Fruit fly (Drosophila melanogaster) whole organism, embryonic: ENCODE results near the gene Sgt1.
A peak's percentile ranks its signal among the peaks of the same experiment; 100 is the strongest.

Experiments used
- CG10274 ChIP-seq: fragments of 200-800 bp; sonication (Bioruptor generic); optimal IDR thresholded peaks from 3 replicates; lab custom pipeline; 2017; ENCODE audit warnings: missing biosample characterization, mild to moderate bottlenecking, missing genetic modification characterization
- CG15696 ChIP-seq: fragments of 200-800 bp; sonication (Bioruptor generic); optimal IDR thresholded peaks from 2 replicates; lab custom pipeline; 2019; ENCODE audit warnings: missing biosample characterization, mild to moderate bottlenecking, missing genetic modification characterization, moderate library complexity
- CG2120 ChIP-seq: fragments of 200-800 bp; sonication (Bioruptor generic); optimal IDR thresholded peaks from 3 replicates; lab custom pipeline; 2016; ENCODE audit warnings: missing biosample characterization, missing genetic modification characterization
- CG30020 ChIP-seq: fragments of 200-800 bp; optimal IDR thresholded peaks from 2 replicates; lab custom pipeline; 2019; ENCODE audit warnings: missing biosample characterization, mild to moderate bottlenecking, missing genetic modification characterization, moderate library complexity
- CG34422 ChIP-seq: fragments of 200-800 bp; sonication (Bioruptor generic); IDR thresholded peaks from 3 replicates; pipeline ENCODE4 v1.3.6; 2022; ENCODE audit warnings: missing biosample characterization, missing genetic modification characterization
- CG6689 ChIP-seq: fragments of 200-800 bp; sonication (Bioruptor generic); IDR thresholded peaks from 2 replicates; pipeline ENCODE4 v1.3.6; 2022; ENCODE audit warnings: missing biosample characterization, missing genetic modification characterization
- CG9727 ChIP-seq: fragments of 200-800 bp; sonication (Bioruptor generic); optimal IDR thresholded peaks from 3 replicates; lab custom pipeline; 2017; ENCODE audit warnings: missing biosample characterization, mild to moderate bottlenecking, missing genetic modification characterization
- CG9817 ChIP-seq: fragments of 200-800 bp; sonication (Bioruptor generic); optimal IDR thresholded peaks from 2 replicates; lab custom pipeline; 2018; ENCODE audit warnings: missing biosample characterization, mild to moderate bottlenecking, missing genetic modification characterization, moderate library complexity
- CG9876 ChIP-seq: fragments of 200-800 bp; sonication (Bioruptor generic); optimal IDR thresholded peaks from 2 replicates; lab custom pipeline; 2016; ENCODE audit warnings: missing biosample characterization, missing genetic modification characterization
- E2f1 ChIP-seq: fragments of 200-800 bp; sonication (Bioruptor generic); IDR thresholded peaks from 2 replicates; pipeline ENCODE4 v1.3.6; 2022; ENCODE audit warnings: missing biosample characterization, missing genetic modification characterization
- Ets65A ChIP-seq: fragments of 200-800 bp; sonication (Bioruptor generic); peaks from one replicate; lab custom pipeline; 2016; ENCODE audit warnings: missing biosample characterization, missing genetic modification characterization
- Hr51 ChIP-seq, 2 experiments: fragments of 200-800 bp; sonication (Bioruptor generic); optimal IDR thresholded peaks; 2 replicates in 1 of 2; 3 replicates in 1 of 2; lab custom pipeline; 2016 to 2018; ENCODE audit warnings: missing biosample characterization in 2 of 2, missing genetic modification characterization in 2 of 2, mild to moderate bottlenecking in 1 of 2, moderate library complexity in 1 of 2
- Hr78 ChIP-seq, 2 experiments: fragments of 200-800 bp in 1 of 2; fragments of >200 bp in 1 of 2; sonication (Bioruptor generic) in 1 of 2; optimal IDR thresholded peaks; 2 replicates each; lab custom pipeline; 2017 to 2019; ENCODE audit warnings: missing biosample characterization in 2 of 2, missing genetic modification characterization in 2 of 2, mild to moderate bottlenecking in 1 of 2, moderate library complexity in 1 of 2
- Mad ChIP-seq: fragments of 200-800 bp; sonication (Bioruptor generic); optimal IDR thresholded peaks from 2 replicates; lab custom pipeline; 2016; ENCODE audit warnings: missing biosample characterization, missing genetic modification characterization
- NK7.1 ChIP-seq: fragments of 200-800 bp; sonication (Bioruptor generic); optimal IDR thresholded peaks from 3 replicates; lab custom pipeline; 2016; ENCODE audit warnings: missing biosample characterization, missing genetic modification characterization
- ac ChIP-seq: fragments of 200-800 bp; sonication (Bioruptor generic); optimal IDR thresholded peaks from 3 replicates; lab custom pipeline; 2017; ENCODE audit warnings: missing biosample characterization, mild to moderate bottlenecking, missing genetic modification characterization
- chinmo ChIP-seq: fragments of 200-800 bp; sonication (Bioruptor generic); IDR thresholded peaks from 4 replicates; pipeline ENCODE4 v1.3.6; 2022; ENCODE audit warnings: missing biosample characterization, missing genetic modification characterization; ENCODE audit not compliant: partially characterized antibody
- crc ChIP-seq: fragments of 200-800 bp; sonication (Bioruptor generic); optimal IDR thresholded peaks from 2 replicates; lab custom pipeline; 2016; ENCODE audit warnings: missing biosample characterization, missing genetic modification characterization
- dati ChIP-seq: fragments of 200-800 bp; sonication (Bioruptor generic); IDR thresholded peaks from 2 replicates; pipeline ENCODE4 v1.3.6; 2022; ENCODE audit warnings: missing biosample characterization, missing genetic modification characterization
- fd102C ChIP-seq: fragments of 200-800 bp; sonication (Bioruptor generic); optimal IDR thresholded peaks from 2 replicates; lab custom pipeline; 2018; ENCODE audit warnings: missing biosample characterization, mild to moderate bottlenecking, missing genetic modification characterization, moderate library complexity
- insv ChIP-seq, 2 experiments: fragments of 200-800 bp; sonication (Bioruptor generic); optimal IDR thresholded peaks; 3 replicates each; lab custom pipeline; 2016 to 2018; ENCODE audit warnings: missing biosample characterization in 2 of 2, missing genetic modification characterization in 2 of 2
- kay ChIP-seq: fragments of 200-800 bp; sonication (Bioruptor generic); optimal IDR thresholded peaks from 2 replicates; lab custom pipeline; 2016; ENCODE audit warnings: missing biosample characterization, missing genetic modification characterization
- kni ChIP-seq: fragments of 200-800 bp; sonication (Bioruptor generic); optimal IDR thresholded peaks from 3 replicates; lab custom pipeline; 2017; ENCODE audit warnings: mild to moderate bottlenecking, missing biosample characterization, missing genetic modification reagents, missing genetic modification characterization
- lola ChIP-seq, 3 experiments: fragments of >200 bp in 2 of 3; fragments of 200-800 bp in 1 of 3; sonication (Bioruptor generic) in 1 of 3; optimal IDR thresholded peaks; 2 replicates each; lab custom pipeline; 2017 to 2019; ENCODE audit warnings: missing biosample characterization in 3 of 3, missing genetic modification characterization in 3 of 3, mild to moderate bottlenecking in 1 of 3, moderate library complexity in 1 of 3
- mirr ChIP-seq: fragments of 200-800 bp; sonication (Bioruptor generic); optimal IDR thresholded peaks from 3 replicates; lab custom pipeline; 2018; ENCODE audit warnings: missing biosample characterization, mild to moderate bottlenecking, missing genetic modification characterization
- ranshi ChIP-seq: fragments of 200-800 bp; sonication (Bioruptor generic); IDR thresholded peaks from 2 replicates; pipeline ENCODE4 v1.3.6; 2022; ENCODE audit warnings: missing biosample characterization, missing genetic modification characterization
- sens ChIP-seq: fragments of 200-800 bp; sonication (Bioruptor generic); peaks from one replicate; lab custom pipeline; 2016; ENCODE audit warnings: missing biosample characterization, missing genetic modification characterization
- seq ChIP-seq: fragments of 200-800 bp; sonication (Bioruptor generic); IDR thresholded peaks from 2 replicates; pipeline ENCODE4 v1.3.6; 2022; ENCODE audit warnings: missing biosample characterization, missing genetic modification characterization
- shn ChIP-seq: fragments of 200-800 bp; sonication (Bioruptor generic); optimal IDR thresholded peaks from 3 replicates; lab custom pipeline; 2016; ENCODE audit warnings: missing biosample characterization, missing genetic modification characterization
- tio ChIP-seq: fragments of 200-800 bp; sonication (Bioruptor generic); optimal IDR thresholded peaks from 2 replicates; lab custom pipeline; 2017; ENCODE audit warnings: missing biosample characterization, missing genetic modification characterization, inconsistent platforms
- tll ChIP-seq, 2 experiments: fragments of 200-800 bp in 1 of 2; fragments of >200 bp in 1 of 2; sonication (Bioruptor generic) in 1 of 2; optimal IDR thresholded peaks; 2 replicates each; lab custom pipeline; 2017 to 2019; ENCODE audit warnings: missing biosample characterization in 2 of 2, missing genetic modification characterization in 2 of 2, mild to moderate bottlenecking in 1 of 2, moderate library complexity in 1 of 2
- ttk ChIP-seq: fragments of 200-800 bp; sonication (Bioruptor generic); IDR thresholded peaks from 2 replicates; pipeline ENCODE4 v2.1.2; 2022; ENCODE audit warnings: missing biosample characterization, missing genetic modification characterization
- zen ChIP-seq: fragments of 200-800 bp; sonication (Bioruptor generic); optimal IDR thresholded peaks from 3 replicates; lab custom pipeline; 2018; ENCODE audit warnings: missing biosample characterization, mild to moderate bottlenecking, missing genetic modification characterization, moderate library complexity

Gene Sgt1

dm6 chr3R:8329628-8330027, 24.6 kb upstream of the Sgt1 start:
- TF ChIP-seq Mad (GFP tag; lab: Kevin White, UChicago) (no peak), CG10274 (GFP tag; lab: Kevin White, UChicago) (no peak), chinmo (GFP tag; lab: Robert Waterston, UW) (no peak)

DNA sequence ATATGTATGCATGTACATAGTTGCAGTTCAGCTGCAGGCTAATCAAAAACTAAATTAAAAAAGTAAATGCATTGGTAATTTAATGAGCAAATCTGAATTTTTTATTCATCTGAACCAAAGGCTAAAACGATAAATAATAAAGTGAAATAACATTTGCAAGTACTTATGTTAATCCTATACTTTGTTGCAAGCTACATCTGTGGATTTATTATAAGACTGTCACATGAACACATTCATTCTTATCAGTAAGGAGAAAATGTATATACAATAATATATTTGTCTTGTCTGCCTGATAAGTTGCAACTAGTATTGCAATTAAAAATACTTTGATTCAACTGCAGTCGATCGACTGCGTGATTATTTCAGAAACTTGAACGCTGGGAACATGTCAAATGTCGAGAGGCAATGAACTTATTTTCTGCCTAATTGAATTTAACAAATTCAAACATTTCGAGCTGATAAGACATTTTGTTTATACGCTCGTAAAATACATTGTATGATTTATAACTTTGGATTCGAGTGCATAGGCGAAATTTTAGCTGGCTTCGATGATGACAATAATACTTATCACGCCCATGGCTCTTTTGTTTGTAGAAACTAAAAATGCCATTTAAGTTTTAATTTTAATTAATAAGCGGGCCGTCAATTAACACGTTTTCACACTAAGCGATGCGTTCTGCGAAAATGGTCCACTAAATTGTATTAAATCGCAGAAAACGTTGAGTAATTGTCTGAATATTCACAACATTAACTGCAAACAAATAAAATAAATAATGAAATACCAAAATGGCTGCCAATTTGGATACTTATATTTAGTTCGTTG, 23.1 kb upstream of the Sgt1 start:
- TF ChIP-seq E2f1 (GFP tag; lab: Robert Waterston, UW) (no peak), Ets65A (GFP tag; lab: Kevin White, UChicago) (peak; percentile 80), sens (GFP tag; lab: Kevin White, UChicago) (peak; percentile 19)

DNA sequence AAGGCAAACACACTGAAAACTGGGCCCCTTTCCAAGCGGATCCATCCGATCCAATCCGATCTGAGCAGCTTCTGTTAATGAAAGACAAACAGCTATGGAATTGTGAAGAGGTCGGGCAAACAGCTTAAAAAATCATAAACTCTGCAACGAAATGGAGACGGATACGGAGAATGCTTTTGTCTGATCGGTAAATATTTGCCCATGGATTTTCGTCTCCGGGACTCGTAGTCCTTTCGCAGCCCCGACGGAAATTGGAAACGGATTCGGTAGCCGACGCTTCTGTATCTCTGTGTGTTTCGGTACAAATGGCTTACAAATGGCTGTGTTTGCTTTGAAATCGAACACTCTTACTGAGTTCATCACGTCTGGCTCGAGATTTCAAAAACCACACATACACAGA, 21.8 kb upstream of the Sgt1 start:
- TF ChIP-seq CG2120 (GFP tag; lab: Kevin White, UChicago) = no peak
- peak; percentile 6 for TF ChIP-seq zen (tag; lab: Kevin White, UChicago)
- TF ChIP-seq tll (GFP tag; optimal IDR thresholded peaks at IDR 0.05; lab: Kevin White, UChicago) = peak in 1 of 2 experiments; percentile 85
- TF ChIP-seq ac (GFP tag; lab: Kevin White, UChicago) = peak; percentile 36
- TF ChIP-seq kni (GFP tag; lab: Kevin White, UChicago) = peak; percentile 23
- TF ChIP-seq fd102C (GFP tag; lab: Kevin White, UChicago) = peak; percentile 57
- TF ChIP-seq CG9727 (GFP tag; lab: Kevin White, UChicago) = peak; percentile 20
- peak; percentile 39 for TF ChIP-seq CG15696 (tag; lab: Kevin White, UChicago)
- TF ChIP-seq insv (GFP tag; optimal IDR thresholded peaks at IDR 0.05; lab: Kevin White, UChicago) = no peak
- no peak for TF ChIP-seq kay

dm6 chr3R:8324016-8324415, 18.9 kb upstream of the Sgt1 start, which contains the start of gene CG7443:
Gene CG7443, plus strand, starts transcription at chr3R:8324316.
- no peak for TF ChIP-seq CG34422 (GFP tag; lab: Robert Waterston, UW)
- no peak for TF ChIP-seq crc (GFP tag; lab: Kevin White, UChicago)
- TF ChIP-seq shn (GFP tag; lab: Kevin White, UChicago) = no peak
- no peak for TF ChIP-seq Hr78 (GFP tag; optimal IDR thresholded peaks at IDR 0.05; lab: Kevin White, UChicago)
- TF ChIP-seq CG6689 (GFP tag; lab: Robert Waterston, UW) = no peak

DNA sequence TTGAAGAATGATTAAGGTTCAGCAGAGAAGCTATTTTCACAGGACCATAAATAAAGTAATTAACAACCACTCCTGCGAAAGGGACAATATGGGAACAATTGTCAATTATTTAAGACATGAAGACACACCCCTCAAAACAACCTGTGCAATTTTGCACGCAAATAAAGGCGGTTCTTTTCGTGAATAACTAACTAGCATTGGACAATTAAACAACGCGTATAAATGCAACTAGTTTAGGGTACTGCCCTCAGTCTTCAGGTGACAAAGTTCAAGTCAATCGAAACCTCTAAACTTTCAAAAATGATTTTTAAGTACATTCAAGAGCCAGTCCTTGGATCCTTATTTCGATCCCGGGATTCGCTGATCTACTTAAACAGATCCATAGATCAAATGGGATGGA, 16.4 kb upstream of the Sgt1 start, which contains the start of gene Or85a:
Gene Or85a, plus strand, starts transcription at position 301 of the 400 bp plus-strand sequence.
- no peak for TF ChIP-seq CG9876 (GFP tag; lab: Kevin White, UChicago)
- TF ChIP-seq tio (GFP tag; lab: Kevin White, UChicago) = no peak
- no peak for TF ChIP-seq lola (GFP tag; optimal IDR thresholded peaks at IDR 0.05; lab: Kevin White, UChicago)
- TF ChIP-seq seq (GFP tag; lab: Robert Waterston, UW) = no peak
- no peak for TF ChIP-seq CG30020 (tag; lab: Kevin White, UChicago)
- no peak for TF ChIP-seq Hr78 (GFP tag; optimal IDR thresholded peaks at IDR 0.05; lab: Kevin White, UChicago)
- no peak for TF ChIP-seq ranshi (GFP tag; lab: Robert Waterston, UW)
- TF ChIP-seq dati = no peak
- TF ChIP-seq Hr51 (GFP tag; optimal IDR thresholded peaks at IDR 0.05; lab: Kevin White, UChicago) = no peak
- TF ChIP-seq mirr (GFP tag; lab: Kevin White, UChicago) = no peak
- no peak for TF ChIP-seq CG9817 (tag; lab: Kevin White, UChicago)
- no peak for TF ChIP-seq NK7.1 (GFP tag; lab: Kevin White, UChicago)
- TF ChIP-seq ttk = no peak
- TF ChIP-seq shn (GFP tag; lab: Kevin White, UChicago) = no peak
